In the genomic region with DNA sequence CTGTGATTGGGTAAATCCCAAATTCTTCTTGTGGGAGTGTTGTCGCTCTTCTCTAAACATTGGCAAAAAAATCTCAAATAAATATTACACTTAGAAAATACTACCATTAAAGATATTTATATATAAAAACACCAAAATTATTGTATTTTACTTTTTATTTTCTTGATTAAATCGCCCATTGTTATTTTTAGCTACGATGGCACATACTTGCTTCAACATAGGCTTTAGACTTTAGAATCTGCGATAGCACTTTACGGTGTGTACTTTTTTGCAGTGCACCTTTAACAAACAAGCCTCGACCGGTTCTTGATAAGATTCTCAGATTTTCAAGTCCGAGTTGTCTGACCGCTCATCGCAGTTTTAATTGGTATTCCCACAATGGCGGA, we compare ENCODE assay signal across 5 fruit fly cellular contexts.
TF ChIP-seq lines count a peak whose summit lies in the region.

A gene (plus strand): TSS at position 374 of the 386 bp plus-strand sequence.

TF ChIP-seq in whole organism, adult, 20 proteins besides CTCF, POLR2A, EP300 and RAD21 (continued from another document):
- TF ChIP-seq CG11617 (GFP tag; optimal IDR thresholded peaks at IDR 0.05; lab: Kevin White, UChicago), result no peak

TF ChIP-seq in whole organism, embryonic, 481 proteins besides CTCF, POLR2A, EP300 and RAD21 (continued from another document and continues in another):
- TF ChIP-seq CG1529 (GFP tag; optimal IDR thresholded peaks at IDR 0.05; lab: Kevin White, UChicago) (no peak), zfh2 (GFP tag; optimal IDR thresholded peaks at IDR 0.05; lab: Kevin White, UChicago) (peak; percentile 19), ERR (GFP tag; optimal IDR thresholded peaks at IDR 0.05; lab: Kevin White, UChicago) (no peak), br (optimal IDR thresholded peaks at IDR 0.05; lab: Kevin White, UChicago) (no peak), CG17359 (tag; optimal IDR thresholded peaks at IDR 0.05; lab: Kevin White, UChicago) (peak; percentile 61), E2f1 (GFP tag; IDR thresholded peaks at IDR 0.05; lab: Robert Waterston, UW) (no peak), bowl (GFP tag; IDR thresholded peaks at IDR 0.05; lab: Robert Waterston, UW) (no peak), cas (GFP tag; IDR thresholded peaks at IDR 0.05; lab: Robert Waterston, UW) (peak; percentile 19; the same call in 1 of the 2 replicates), Hsf (GFP tag; optimal IDR thresholded peaks at IDR 0.05; lab: Kevin White, UChicago) (peak; percentile 40), CG7372 (GFP tag; IDR thresholded peaks at IDR 0.05; lab: Robert Waterston, UW) (0 out of 2 replicates have a peak, but pooled peaks have one; percentile 37), abd-A (tag; optimal IDR thresholded peaks at IDR 0.05; lab: Kevin White, UChicago) (no peak), CG17385 (GFP tag; optimal IDR thresholded peaks at IDR 0.05; lab: Kevin White, UChicago) (peak; percentile 16), nom (GFP tag; optimal IDR thresholded peaks at IDR 0.05; lab: Kevin White, UChicago) (peak; percentile 91), az2 (GFP tag; optimal IDR thresholded peaks at IDR 0.05; lab: Kevin White, UChicago) (peak; percentile 2), CG30403 (GFP tag; optimal IDR thresholded peaks at IDR 0.05; lab: Kevin White, UChicago) (peak; percentile 62), CG6272 (GFP tag; IDR thresholded peaks at IDR 0.05; lab: Robert Waterston, UW) (0 out of 2 replicates have a peak, but pooled peaks have one; percentile 19), cg (GFP tag; optimal IDR thresholded peaks at IDR 0.05; lab: Kevin White, UChicago) (no peak), CG4730 (GFP tag; IDR thresholded peaks at IDR 0.05; lab: Robert Waterston, UW) (no peak), CG13296 (GFP tag; optimal IDR thresholded peaks at IDR 0.05; lab: Kevin White, UChicago) (no peak), trem (tag; optimal IDR thresholded peaks at IDR 0.05; lab: Kevin White, UChicago) (peak; percentile 26), CG7745 (tag; optimal IDR thresholded peaks at IDR 0.05; lab: Kevin White, UChicago) (no peak), CG10321 (GFP tag; IDR thresholded peaks at IDR 0.05; lab: Robert Waterston, UW) (no peak), fd3F (GFP tag; optimal IDR thresholded peaks at IDR 0.05; lab: Kevin White, UChicago) (peak; percentile 22), dmrt11E (tag; optimal IDR thresholded peaks at IDR 0.05; lab: Kevin White, UChicago) (peak; percentile 59), hbn (GFP tag; IDR thresholded peaks at IDR 0.05; lab: Robert Waterston, UW; ENCODE audit: partially characterized antibody) (no peak), Pdp1 (GFP tag; optimal IDR thresholded peaks at IDR 0.05; lab: Kevin White, UChicago) (peak in 1 of 2 experiments; percentile 48), wdn (GFP tag; IDR thresholded peaks at IDR 0.05; lab: Robert Waterston, UW) (0 out of 2 replicates have a peak, but pooled peaks have one; percentile 17), chif (GFP tag; optimal IDR thresholded peaks at IDR 0.05; lab: Kevin White, UChicago) (no peak), her (GFP tag; optimal IDR thresholded peaks at IDR 0.05; lab: Kevin White, UChicago) (no peak), Hr51 (GFP tag; optimal IDR thresholded peaks at IDR 0.05; lab: Kevin White, UChicago) (peak in 1 of 2 experiments; percentile 31), tx (GFP tag; optimal IDR thresholded peaks at IDR 0.05; lab: Kevin White, UChicago) (no peak)

TF ChIP-seq in whole organism, prepupa, 60 proteins besides CTCF, POLR2A, EP300 and RAD21 (continued from another document and continues in another):
- TF ChIP-seq CG4318 (GFP tag; optimal IDR thresholded peaks at IDR 0.05; lab: Kevin White, UChicago), result no peak
- peak; percentile 91 for TF ChIP-seq Eip75B (GFP tag; optimal IDR thresholded peaks at IDR 0.05; lab: Kevin White, UChicago)
- peak; percentile 92 for TF ChIP-seq net (GFP tag; optimal IDR thresholded peaks at IDR 0.05; lab: Kevin White, UChicago)
- peak; percentile 90 for TF ChIP-seq CG6808 (GFP tag; optimal IDR thresholded peaks at IDR 0.05; lab: Kevin White, UChicago)
- peak; percentile 90 for TF ChIP-seq CG15336 (GFP tag; IDR thresholded peaks at IDR 0.05; lab: Robert Waterston, UW)
- TF ChIP-seq Lpt (GFP tag; optimal IDR thresholded peaks at IDR 0.05; lab: Kevin White, UChicago), result peak; percentile 84
- peak; percentile 91 for TF ChIP-seq CG3032 (tag; optimal IDR thresholded peaks at IDR 0.05; lab: Kevin White, UChicago)
- peak; percentile 83 for TF ChIP-seq eg (GFP tag; IDR thresholded peaks at IDR 0.05; lab: Robert Waterston, UW)
- peak; percentile 95 for TF ChIP-seq lz (GFP tag; optimal IDR thresholded peaks at IDR 0.05; lab: Kevin White, UChicago)
- peak; percentile 93 for TF ChIP-seq CG34406 (GFP tag; optimal IDR thresholded peaks at IDR 0.05; lab: Kevin White, UChicago)
- peak; percentile 91 for TF ChIP-seq OdsH (GFP tag; optimal IDR thresholded peaks at IDR 0.05; lab: Kevin White, UChicago)
- no peak for TF ChIP-seq pdm3 (GFP tag; optimal IDR thresholded peaks at IDR 0.05; lab: Kevin White, UChicago)
- TF ChIP-seq ss (GFP tag; optimal IDR thresholded peaks at IDR 0.05; lab: Kevin White, UChicago), result peak; percentile 89 to 92
- peak; percentile 89 for TF ChIP-seq CG31627 (GFP tag; optimal IDR thresholded peaks at IDR 0.05; lab: Kevin White, UChicago)
- TF ChIP-seq dsx (GFP tag; optimal IDR thresholded peaks at IDR 0.05; lab: Kevin White, UChicago; ENCODE audit: poor library complexity, severe bottlenecking), result peak; percentile 94
- TF ChIP-seq CG3919 (GFP tag; optimal IDR thresholded peaks at IDR 0.05; lab: Kevin White, UChicago), result peak; percentile 95
- TF ChIP-seq Hr39 (GFP tag; optimal IDR thresholded peaks at IDR 0.05; lab: Kevin White, UChicago), result peak; percentile 87
- TF ChIP-seq acj6 (GFP tag; optimal IDR thresholded peaks at IDR 0.05; lab: Kevin White, UChicago), result peak; percentile 91
- peak; percentile 85 for TF ChIP-seq spab (GFP tag; optimal IDR thresholded peaks at IDR 0.05; lab: Kevin White, UChicago)
- peak; percentile 92 for TF ChIP-seq CG10631 (GFP tag; optimal IDR thresholded peaks at IDR 0.05; lab: Kevin White, UChicago)
- no peak; the same call in 1 of the 2 replicates for TF ChIP-seq CG11294 (GFP tag; IDR thresholded peaks at IDR 0.05; lab: Robert Waterston, UW)
- peak; percentile 79 for TF ChIP-seq Sox15 (GFP tag; optimal IDR thresholded peaks at IDR 0.05; lab: Kevin White, UChicago)
- TF ChIP-seq Ets21C (GFP tag; optimal IDR thresholded peaks at IDR 0.05; lab: Kevin White, UChicago), result peak; percentile 84
- TF ChIP-seq CG11762 (GFP tag; optimal IDR thresholded peaks at IDR 0.05; lab: Kevin White, UChicago; ENCODE audit: insufficient read depth), result peak; percentile 87
- TF ChIP-seq CG8632 (GFP tag; optimal IDR thresholded peaks at IDR 0.05; lab: Kevin White, UChicago), result peak; percentile 89
- peak; percentile 89 for TF ChIP-seq CG10669 (GFP tag; optimal IDR thresholded peaks at IDR 0.05; lab: Kevin White, UChicago)
- TF ChIP-seq achi (GFP tag; optimal IDR thresholded peaks at IDR 0.05; lab: Kevin White, UChicago), result peak; percentile 90
- TF ChIP-seq fd59A (GFP tag; optimal IDR thresholded peaks at IDR 0.05; lab: Kevin White, UChicago), result peak; percentile 78
- TF ChIP-seq Gug (GFP tag; IDR thresholded peaks at IDR 0.05; lab: Robert Waterston, UW), result peak; percentile 77
- peak; percentile 98 for TF ChIP-seq Eip78C (GFP tag; lab: Kevin White, UChicago)
- TF ChIP-seq fd85E (GFP tag; optimal IDR thresholded peaks at IDR 0.05; lab: Kevin White, UChicago), result peak; percentile 81
- no peak for TF ChIP-seq Met (GFP tag; optimal IDR thresholded peaks at IDR 0.05; lab: Kevin White, UChicago)

TF ChIP-seq in whole organism, pupa, 21 proteins besides CTCF, POLR2A, EP300 and RAD21 (continued from another document):
- TF ChIP-seq rn (GFP tag; IDR thresholded peaks at IDR 0.05; lab: Robert Waterston, UW) (peak; percentile 42; the same call in 1 of the 2 replicates), CG15710 (tag; optimal IDR thresholded peaks at IDR 0.05; lab: Kevin White, UChicago) (peak; percentile 88)

TF ChIP-seq in whole organism, wandering third instar larva, 38 proteins besides CTCF, POLR2A, EP300 and RAD21 (continued from another document):
- TF ChIP-seq CG32264 (GFP tag; optimal IDR thresholded peaks at IDR 0.05; lab: Kevin White, UChicago) (peak; percentile 72), N (GFP tag; optimal IDR thresholded peaks at IDR 0.05; lab: Kevin White, UChicago) (no peak), ey (GFP tag; optimal IDR thresholded peaks at IDR 0.05; lab: Kevin White, UChicago) (peak; percentile 83), pan (optimal IDR thresholded peaks at IDR 0.05; lab: Kevin White, UChicago) (no peak), lola (GFP tag; optimal IDR thresholded peaks at IDR 0.05; lab: Kevin White, UChicago) (no peak), sage (GFP tag; optimal IDR thresholded peaks at IDR 0.05; lab: Kevin White, UChicago) (peak; percentile 96), Vsx2 (GFP tag; optimal IDR thresholded peaks at IDR 0.05; lab: Kevin White, UChicago; ENCODE audit: partially characterized antibody) (peak; percentile 42), GATAd (GFP tag; optimal IDR thresholded peaks at IDR 0.05; lab: Kevin White, UChicago) (peak; percentile 3), rgr (GFP tag; optimal IDR thresholded peaks at IDR 0.05; lab: Kevin White, UChicago) (peak; percentile 95), Jra (GFP tag; optimal IDR thresholded peaks at IDR 0.05; lab: Kevin White, UChicago) (no peak), brk (GFP tag; optimal IDR thresholded peaks at IDR 0.05; lab: Kevin White, UChicago) (no peak), usp (GFP tag; optimal IDR thresholded peaks at IDR 0.05; lab: Kevin White, UChicago) (no peak), Sp1 (GFP tag; optimal IDR thresholded peaks at IDR 0.05; lab: Kevin White, UChicago) (peak; percentile 96), Abd-B (GFP tag; optimal IDR thresholded peaks at IDR 0.05; lab: Kevin White, UChicago) (no peak), dl (GFP tag; optimal IDR thresholded peaks at IDR 0.05; lab: Kevin White, UChicago; ENCODE audit: insufficient read depth in 1 of 2, partially characterized antibody in 2 of 2) (no peak), woc (GFP tag; optimal IDR thresholded peaks at IDR 0.05; lab: Kevin White, UChicago) (no peak), psq (GFP tag; optimal IDR thresholded peaks at IDR 0.05; lab: Kevin White, UChicago) (peak; percentile 84)
TF ChIP-seq in whole organism, wandering third instar larva: peak in this region for 20.
